Fruit fly (Drosophila melanogaster): Measurements from ENCODE around the gene sNPF.

Gene sNPF

dm6 chr2L:20066233-20066650, 38.5 kb downstream of the sNPF start, which contains the start of gene bwa (continued):
- TF ChIP-seq caup (GFP tag; optimal IDR thresholded peaks at IDR 0.05; ENCODE audit: severe bottlenecking) (peak; percentile 24), kay (GFP tag; optimal IDR thresholded peaks at IDR 0.05) (no peak), cas (GFP tag; IDR thresholded peaks at IDR 0.05) (no peak), inv (GFP tag; IDR thresholded peaks at IDR 0.05; ENCODE audit: partially characterized antibody) (no peak), CG3281 (GFP tag; optimal IDR thresholded peaks at IDR 0.05) (peak; percentile 10), p53 (GFP tag; optimal IDR thresholded peaks at IDR 0.05) (peak; percentile 33), CG33213 (GFP tag; optimal IDR thresholded peaks at IDR 0.05) (peak; percentile 84), Opbp (GFP tag; IDR thresholded peaks at IDR 0.05; ENCODE audit: partially characterized antibody) (peak; percentile 39; the same call in 1 of the 3 replicates), phol (tag; optimal IDR thresholded peaks at IDR 0.05) (peak; percentile 59), Gsc (GFP tag; IDR thresholded peaks at IDR 0.05) (no peak), CG12769 (tag; optimal IDR thresholded peaks at IDR 0.05) (no peak), zf30C (GFP tag; optimal IDR thresholded peaks at IDR 0.05) (no peak), CG8478 (optimal IDR thresholded peaks at IDR 0.05) (no peak), bbx (GFP tag; IDR thresholded peaks at IDR 0.05; ENCODE audit: partially characterized antibody) (no peak), CG10431 (GFP tag; optimal IDR thresholded peaks at IDR 0.05) (no peak), trh (GFP tag; optimal IDR thresholded peaks at IDR 0.05) (no peak), CG10274 (GFP tag; optimal IDR thresholded peaks at IDR 0.05) (no peak), Dip3 (GFP tag; optimal IDR thresholded peaks at IDR 0.05) (no peak), CG32772 (GFP tag; IDR thresholded peaks at IDR 0.05) (no peak), knrl (GFP tag; IDR thresholded peaks at IDR 0.05; ENCODE audit: partially characterized antibody) (no peak), GATAe (GFP tag; conservative IDR thresholded peaks at IDR 0.05) (no peak), CG2129 (GFP tag; IDR thresholded peaks at IDR 0.05; ENCODE audit: partially characterized antibody) (no peak), CG15269 (tag; optimal IDR thresholded peaks at IDR 0.05) (no peak), CTCF (GFP tag; optimal IDR thresholded peaks at IDR 0.05) (peak; percentile 75), ab (GFP tag; optimal IDR thresholded peaks at IDR 0.05) (no peak), TFAM (GFP tag; optimal IDR thresholded peaks at IDR 0.05) (no peak), kni (GFP tag; optimal IDR thresholded peaks at IDR 0.05) (no peak), E2f1 (GFP tag; IDR thresholded peaks at IDR 0.05) (no peak), CG7987 (GFP tag; optimal IDR thresholded peaks at IDR 0.05) (no peak), salm (tag; optimal IDR thresholded peaks at IDR 0.05) (no peak), Side (GFP tag; optimal IDR thresholded peaks at IDR 0.05) (no peak), CG7839 (tag; optimal IDR thresholded peaks at IDR 0.05) (no peak), chn (GFP tag; optimal IDR thresholded peaks at IDR 0.05) (no peak), lmd (GFP tag; IDR thresholded peaks at IDR 0.05) (no peak), Xrp1 (GFP tag; IDR thresholded peaks at IDR 0.05) (no peak), chm (GFP tag; IDR thresholded peaks at IDR 0.05) (0 out of 2 replicates have a peak, but pooled peaks have one; percentile 30), Oli (tag; optimal IDR thresholded peaks at IDR 0.05) (no peak), Scr (GFP tag; IDR thresholded peaks at IDR 0.05; ENCODE audit: partially characterized antibody) (no peak), CG12299 (tag; optimal IDR thresholded peaks at IDR 0.05) (no peak), CHES-1-like (GFP tag; optimal IDR thresholded peaks at IDR 0.05) (peak; percentile 6), zfh2 (GFP tag; optimal IDR thresholded peaks at IDR 0.05) (no peak), Hmx (GFP tag; optimal IDR thresholded peaks at IDR 0.05) (no peak), zen (tag; optimal IDR thresholded peaks at IDR 0.05) (peak; percentile 35), CG6683 (GFP tag; optimal IDR thresholded peaks at IDR 0.05) (no peak), CG2120 (GFP tag; optimal IDR thresholded peaks at IDR 0.05) (no peak), CG3847 (GFP tag; IDR thresholded peaks at IDR 0.05) (0 out of 2 replicates have a peak, but pooled peaks have one; percentile 27), pum (GFP tag; optimal IDR thresholded peaks at IDR 0.05) (no peak), CG4328 (GFP tag; optimal IDR thresholded peaks at IDR 0.05) (no peak), Meics (GFP tag; optimal IDR thresholded peaks at IDR 0.05) (no peak), CrebB (tag; optimal IDR thresholded peaks at IDR 0.05) (no peak), gsb-n (tag; optimal IDR thresholded peaks at IDR 0.05) (no peak), Neu2 (GFP tag; optimal IDR thresholded peaks at IDR 0.05; ENCODE audit: borderline replicate concordance) (no peak)

Measured in whole organism, embryonic.